Fruit fly (Drosophila melanogaster): ENCODE data around the gene CG31800.
A peak's percentile ranks its signal among the peaks of the same experiment; 100 is the strongest.

dm6 chr2L:19023972-19024743 lies 10.2 kb downstream of the CG31800 start:
- peak; percentile 53 for TF ChIP-seq CG8301 (tag; optimal IDR thresholded peaks at IDR 0.05)
- peak; percentile 57 for TF ChIP-seq CG34367 (tag; optimal IDR thresholded peaks at IDR 0.05)
- no peak for TF ChIP-seq CG12605 (GFP tag; IDR thresholded peaks at IDR 0.05)
- TF ChIP-seq D1 (tag; optimal IDR thresholded peaks at IDR 0.05) = no peak
- no peak for TF ChIP-seq Ets98B (GFP tag; IDR thresholded peaks at IDR 0.05)
- no peak for TF ChIP-seq CG32121 (GFP tag; IDR thresholded peaks at IDR 0.05)
- peak; percentile 86 for TF ChIP-seq CG8159 (tag; optimal IDR thresholded peaks at IDR 0.05)
- TF ChIP-seq Pif1A (GFP tag; optimal IDR thresholded peaks at IDR 0.05) = peak; percentile 38
- TF ChIP-seq CG9948 (tag; optimal IDR thresholded peaks at IDR 0.05) = peak; percentile 74
- TF ChIP-seq EcR (GFP tag; optimal IDR thresholded peaks at IDR 0.05) = no peak
- no peak for TF ChIP-seq fd96Ca (GFP tag; IDR thresholded peaks at IDR 0.05)

Measured in whole organism, pupa.